Fruit fly (Drosophila melanogaster) S2 (cell line): ENCODE data around the gene Cpr65Av.

Experiments used
- CG8478 ChIP-seq: fragments of >200 bp; optimal IDR thresholded peaks from 2 replicates; lab custom pipeline; 2018
- CTCF ChIP-seq, 2 experiments: fragments of >200 bp; optimal IDR thresholded peaks; 2 replicates each; lab custom pipeline; 2018

Cpr65Av gene

DNA sequence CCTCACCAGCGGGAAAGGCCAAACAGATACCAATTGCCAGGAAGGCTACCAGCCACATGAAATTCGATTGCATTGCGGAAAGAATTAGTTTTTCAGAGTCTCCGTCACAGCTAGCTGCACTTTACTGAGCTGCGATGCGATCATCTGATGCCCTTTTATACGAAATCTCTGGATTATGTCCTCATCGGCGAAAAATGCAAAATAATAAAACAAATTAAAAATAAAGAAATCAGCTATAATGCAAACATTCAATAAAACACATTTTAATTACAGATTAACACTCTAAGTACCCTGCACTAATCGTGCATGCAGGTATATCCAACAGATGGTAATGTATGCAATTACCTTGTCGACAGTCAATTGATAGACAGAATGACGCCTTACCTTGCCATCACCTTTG lies 7.8 kb downstream of the Cpr65Av start, which contains the start of gene Cpr65Au:
Cpr65Au (minus strand) TSS at position 101 of the 400 bp plus-strand sequence.
- no peak for TF ChIP-seq CTCF (optimal IDR thresholded peaks at IDR 0.05; lab: Kevin White, UChicago)
- no peak for TF ChIP-seq CG8478

DNA sequence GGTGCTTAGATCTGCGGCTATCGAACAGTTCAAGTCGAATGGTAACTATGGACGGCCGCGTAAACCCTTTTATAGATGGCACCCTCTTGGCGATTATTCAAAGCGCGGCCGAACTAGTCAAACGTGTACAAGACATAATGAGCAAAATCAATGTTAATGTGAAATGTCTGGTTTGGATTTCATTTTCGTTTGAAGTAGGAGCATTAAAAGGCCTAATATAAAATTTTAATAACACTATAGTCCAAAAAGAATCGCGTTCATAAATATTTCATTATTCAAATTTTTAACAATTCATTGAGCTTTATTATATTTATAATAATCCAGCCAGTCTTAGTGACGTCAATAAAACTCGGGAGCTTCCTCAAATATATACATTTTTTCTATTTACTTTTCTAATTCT lies 8.8 kb downstream of the Cpr65Av start, which contains the start of gene Lcp65Ag3:
Lcp65Ag3 (minus strand) TSS at position 46 of the 400 bp plus-strand sequence.
- no peak for TF ChIP-seq CG8478
- TF ChIP-seq CTCF (optimal IDR thresholded peaks at IDR 0.05; lab: Kevin White, UChicago), result no peak

DNA sequence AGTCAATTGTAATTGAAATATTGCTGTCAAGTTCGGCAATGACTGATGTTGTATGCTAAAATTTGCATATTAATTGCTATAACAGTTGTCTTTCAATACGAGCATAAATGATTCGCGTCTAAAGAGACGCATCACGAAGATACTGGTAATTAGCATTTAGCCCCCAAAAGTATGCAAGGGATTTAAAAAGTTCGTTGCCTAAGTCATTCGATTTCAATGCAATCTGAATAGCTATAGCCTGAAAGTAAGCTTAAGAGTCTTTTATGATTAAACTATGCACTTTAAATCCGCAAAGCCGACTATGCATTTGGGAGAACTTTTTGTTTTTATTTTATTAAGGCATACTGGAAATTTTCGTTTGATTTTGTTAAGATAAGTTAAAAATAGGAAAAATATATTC lies 10.2 kb downstream of the Cpr65Av start:
- TF ChIP-seq CG8478, result no peak
- no peak for TF ChIP-seq CTCF (optimal IDR thresholded peaks at IDR 0.05; lab: Kevin White, UChicago)

DNA sequence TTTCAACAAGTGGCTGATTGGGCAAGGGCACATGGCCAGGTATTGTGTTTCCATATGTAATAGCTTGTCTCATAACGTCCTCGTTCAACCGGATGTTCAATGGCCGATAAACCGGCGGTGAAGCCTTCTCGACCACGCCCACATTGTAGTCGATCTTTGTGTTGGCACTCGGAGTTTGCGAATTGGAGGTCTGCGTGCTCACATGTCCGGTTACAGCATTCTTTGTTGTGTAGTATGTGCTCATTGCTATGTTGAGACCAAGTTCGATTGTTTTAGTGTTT lies 14.4 kb downstream of the Cpr65Av start:
- TF ChIP-seq CG8478 (no peak), CTCF (optimal IDR thresholded peaks at IDR 0.05; lab: Kevin White, UChicago) (no peak)

DNA sequence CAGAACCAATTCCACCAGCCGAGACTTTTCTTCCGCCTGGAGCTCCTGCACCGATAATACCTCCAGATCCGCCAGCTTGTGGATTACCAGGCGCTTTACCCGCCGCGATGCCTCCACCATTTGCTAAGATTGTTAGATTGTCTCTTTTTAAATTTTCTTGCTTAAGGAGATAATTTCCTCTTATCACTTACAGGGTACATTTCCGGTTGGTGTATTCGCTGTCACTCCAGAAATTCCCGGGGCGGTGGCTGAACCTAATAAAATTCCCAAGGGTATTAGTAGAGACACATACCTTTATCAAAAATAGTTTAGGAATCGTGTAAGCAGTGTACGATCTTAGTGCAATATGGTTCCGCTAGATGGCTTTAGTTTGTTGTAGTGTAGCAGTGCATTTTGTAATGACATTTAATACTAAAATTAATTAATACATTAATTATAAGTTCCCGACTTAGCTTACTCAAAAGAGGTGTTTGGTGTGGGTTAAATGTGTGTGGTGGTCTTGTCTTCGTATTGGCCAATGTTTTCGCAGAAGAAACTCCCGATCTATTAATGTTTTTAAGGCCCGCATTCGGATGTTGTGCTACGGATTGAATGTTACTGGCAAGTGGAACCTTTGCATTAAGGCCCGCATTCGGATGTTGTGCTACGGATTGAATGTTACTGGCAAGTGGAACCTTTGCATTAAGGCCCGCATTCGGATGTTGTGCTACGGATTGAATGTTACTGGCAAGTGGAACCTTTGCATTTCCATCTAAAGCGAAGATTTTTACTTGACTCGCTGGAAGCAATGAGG lies 15.0 kb downstream of the Cpr65Av start:
- TF ChIP-seq CG8478 (no peak), CTCF (optimal IDR thresholded peaks at IDR 0.05; lab: Kevin White, UChicago) (peak; percentile 91 to 94)

DNA sequence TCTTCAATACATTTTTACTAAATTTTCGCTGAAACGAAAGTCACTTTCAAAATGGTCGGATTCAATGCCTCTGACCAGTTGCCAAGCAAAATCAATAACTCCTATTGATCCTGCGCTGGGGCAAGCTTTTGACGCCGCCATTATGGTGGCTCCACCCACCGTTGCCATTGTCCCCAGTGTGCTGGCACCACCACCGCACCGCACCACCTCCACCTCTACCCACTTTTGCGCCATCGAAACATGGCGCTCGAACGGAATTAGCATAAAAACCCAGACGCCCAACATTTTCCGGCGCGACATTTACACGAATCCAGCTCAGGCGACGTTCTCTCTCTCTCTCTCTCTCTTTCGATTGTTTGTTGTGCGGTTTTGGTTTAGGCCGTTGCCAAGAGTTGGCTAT lies 22.9 kb downstream of the Cpr65Av start:
- TF ChIP-seq CTCF (optimal IDR thresholded peaks at IDR 0.05; lab: Kevin White, UChicago), result no peak
- no peak for TF ChIP-seq CG8478

DNA sequence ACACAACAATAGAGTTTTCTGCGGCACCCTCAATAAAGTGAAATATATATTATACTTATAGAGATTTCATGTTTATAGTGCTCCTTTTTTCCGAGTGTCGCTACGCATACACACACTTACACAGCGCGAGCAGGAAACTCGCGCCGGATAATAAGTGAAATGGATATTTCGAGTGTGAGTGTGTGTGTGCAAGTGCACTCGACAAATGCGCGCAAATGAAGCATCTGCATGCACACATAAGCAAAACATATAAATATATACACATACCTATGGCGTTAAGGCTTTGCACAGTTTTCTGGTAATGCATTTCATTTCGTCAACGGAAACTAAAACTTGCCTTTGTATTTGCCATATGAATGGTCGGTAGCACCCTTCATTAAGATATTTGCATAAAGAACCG lies 24.3 kb downstream of the Cpr65Av start:
- TF ChIP-seq CG8478 (no peak), CTCF (optimal IDR thresholded peaks at IDR 0.05; lab: Kevin White, UChicago) (no peak)

DNA sequence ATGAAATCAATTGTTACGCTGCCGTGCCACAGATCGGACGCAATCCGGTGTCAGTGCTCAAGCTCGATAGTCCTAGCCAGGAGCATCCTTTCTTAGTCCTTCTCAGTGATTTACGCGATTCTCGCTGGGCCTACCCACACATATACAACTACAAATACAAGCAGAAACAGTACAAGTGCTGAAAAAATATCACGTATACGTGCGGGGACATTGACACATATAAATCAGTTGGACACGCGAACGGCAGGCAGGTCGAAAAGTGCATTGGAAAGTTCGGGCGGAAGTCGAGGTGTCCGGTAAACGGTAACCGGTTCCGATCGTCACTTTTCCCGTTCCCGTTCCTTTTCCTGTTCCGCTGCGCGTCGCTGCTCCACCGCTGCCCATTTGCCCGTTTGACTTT lies 28.3 kb downstream of the Cpr65Av start:
- TF ChIP-seq CG8478 (no peak), CTCF (optimal IDR thresholded peaks at IDR 0.05; lab: Kevin White, UChicago) (no peak)

DNA sequence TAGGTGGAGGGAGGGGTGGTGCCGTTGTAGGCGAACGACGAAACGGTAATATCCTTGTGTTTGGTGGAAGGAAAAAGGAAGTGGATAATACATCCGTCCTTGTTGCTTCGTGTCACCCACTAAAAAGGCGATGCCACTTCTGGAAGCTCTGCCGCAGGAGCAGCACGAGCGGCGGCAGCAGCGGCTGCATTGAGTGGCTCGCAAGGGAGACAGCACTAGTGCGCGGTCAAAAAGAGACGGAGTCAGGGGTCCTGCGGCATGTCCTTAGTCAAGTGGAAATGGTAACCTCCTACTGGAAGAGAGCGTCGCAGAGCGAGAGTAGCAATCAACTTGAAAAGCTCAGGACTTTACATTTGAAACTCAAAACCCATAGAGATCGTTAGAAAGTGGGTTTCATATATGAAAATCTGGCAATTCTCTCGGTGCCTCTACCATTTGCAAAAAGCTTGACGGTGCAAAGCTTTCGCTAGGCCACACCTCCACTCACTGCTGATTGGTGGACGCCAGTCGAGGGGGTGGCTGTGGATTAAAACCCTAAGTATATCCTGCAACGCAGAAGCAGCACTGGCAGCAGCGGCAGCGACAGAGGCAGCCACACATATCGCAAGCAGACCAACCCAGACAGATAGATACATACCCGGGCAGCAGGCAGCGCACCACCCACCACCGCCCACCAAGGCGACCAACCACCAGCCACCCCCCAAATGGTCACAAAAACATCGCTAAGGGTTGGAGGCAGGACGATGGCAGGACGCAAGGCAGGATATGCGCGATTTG lies 28.9 kb downstream of the Cpr65Av start:
- no peak for TF ChIP-seq CG8478
- TF ChIP-seq CTCF (optimal IDR thresholded peaks at IDR 0.05; lab: Kevin White, UChicago), result no peak

DNA sequence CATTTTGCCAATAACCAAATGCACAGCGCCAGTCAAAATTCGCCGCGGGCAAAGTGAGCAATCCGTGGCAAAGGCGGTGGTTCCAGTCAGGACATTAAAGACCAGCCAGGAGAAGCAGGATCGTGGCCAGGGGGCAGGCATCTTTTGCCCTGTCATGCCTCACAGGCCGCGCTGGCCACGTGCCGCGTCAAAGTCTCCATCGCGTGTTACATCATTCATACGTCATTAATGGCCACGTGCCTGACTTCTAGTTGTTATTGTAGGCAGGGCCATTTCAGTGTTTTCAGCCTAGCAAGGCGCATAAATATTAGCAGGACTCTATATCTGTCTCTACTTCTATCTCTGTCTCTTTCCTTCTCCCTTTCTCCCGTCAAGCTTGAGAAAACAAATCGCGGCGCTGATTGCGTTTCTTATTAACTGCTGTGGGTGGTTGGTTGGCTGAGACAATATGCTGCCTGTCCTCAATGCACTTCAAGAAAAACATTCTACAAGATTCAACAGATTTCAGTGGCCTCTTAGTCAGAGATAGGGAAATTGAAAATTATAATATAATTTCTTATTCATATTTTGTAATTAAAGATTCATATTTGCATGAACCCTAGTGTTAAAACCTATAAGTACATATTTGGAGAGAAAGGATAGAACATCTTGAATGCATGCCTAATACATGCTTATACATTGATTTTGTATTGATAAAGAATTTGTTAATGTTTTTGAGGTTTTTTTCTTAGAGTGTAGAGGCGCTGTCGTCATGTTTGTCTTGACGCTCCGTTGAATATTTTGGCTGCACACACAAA lies 31.3 kb downstream of the Cpr65Av start:
- TF ChIP-seq CTCF (optimal IDR thresholded peaks at IDR 0.05; lab: Kevin White, UChicago), result no peak
- TF ChIP-seq CG8478, result no peak

DNA sequence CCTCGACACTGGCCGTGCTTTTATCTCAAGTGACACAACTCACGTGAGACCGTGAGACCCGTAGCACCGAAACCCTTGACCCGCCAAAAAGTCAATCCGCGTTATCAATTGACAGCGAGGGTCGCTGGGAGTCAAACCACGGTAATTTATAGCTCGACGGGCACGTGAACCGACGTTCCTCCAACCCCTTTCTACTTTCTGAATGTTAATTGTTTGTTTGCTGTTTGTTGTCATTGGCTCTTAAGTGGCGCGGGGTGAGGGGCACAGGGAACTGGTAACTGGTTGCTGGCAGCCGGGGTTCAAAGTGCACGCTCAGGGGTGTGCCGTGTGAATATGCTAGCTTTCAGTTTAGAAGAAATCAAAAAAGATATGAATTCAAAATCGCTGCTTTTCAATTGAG lies 33.1 kb downstream of the Cpr65Av start:
- TF ChIP-seq CG8478 (no peak), CTCF (optimal IDR thresholded peaks at IDR 0.05; lab: Kevin White, UChicago) (no peak)

DNA sequence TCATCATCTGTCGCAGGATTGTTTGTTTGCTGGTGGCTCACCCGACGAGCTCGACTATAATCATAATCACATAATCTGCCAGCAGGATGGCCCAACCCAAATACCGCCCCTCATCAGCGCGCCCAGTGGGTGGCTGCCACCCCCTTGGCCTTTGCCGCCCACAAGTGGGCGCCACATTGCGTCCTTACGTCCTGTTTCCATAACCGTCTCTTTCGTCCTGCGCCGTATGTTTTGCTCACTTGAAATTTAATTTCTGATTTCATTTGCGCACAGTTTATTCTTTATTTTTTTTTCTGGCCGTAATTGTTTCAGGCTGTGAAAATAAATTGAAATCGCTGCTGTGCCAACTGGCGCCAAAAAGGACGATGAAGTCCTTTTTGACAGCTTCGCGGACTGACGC lies 34.3 kb downstream of the Cpr65Av start:
- TF ChIP-seq CTCF (optimal IDR thresholded peaks at IDR 0.05; lab: Kevin White, UChicago), result no peak
- no peak for TF ChIP-seq CG8478

DNA sequence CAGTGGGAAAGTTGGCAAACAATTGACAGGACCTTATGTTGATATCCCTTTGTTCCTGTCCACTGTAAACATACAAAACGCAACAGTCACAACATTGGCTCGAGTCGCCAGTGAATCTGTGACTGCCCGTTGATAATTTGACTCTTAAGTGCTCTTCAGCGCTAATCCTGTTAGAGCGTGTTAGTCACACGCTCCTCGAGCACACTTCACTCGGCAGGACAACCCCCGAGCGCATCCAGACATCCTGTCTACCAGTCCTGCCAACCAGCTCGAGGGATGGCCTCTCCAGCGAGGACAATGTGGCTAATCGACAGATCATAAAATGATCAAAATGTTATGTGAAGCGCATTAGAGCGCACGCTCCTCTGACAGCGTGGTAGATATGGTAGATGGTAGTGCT lies 35.2 kb downstream of the Cpr65Av start:
- no peak for TF ChIP-seq CTCF (optimal IDR thresholded peaks at IDR 0.05; lab: Kevin White, UChicago)
- TF ChIP-seq CG8478, result no peak

DNA sequence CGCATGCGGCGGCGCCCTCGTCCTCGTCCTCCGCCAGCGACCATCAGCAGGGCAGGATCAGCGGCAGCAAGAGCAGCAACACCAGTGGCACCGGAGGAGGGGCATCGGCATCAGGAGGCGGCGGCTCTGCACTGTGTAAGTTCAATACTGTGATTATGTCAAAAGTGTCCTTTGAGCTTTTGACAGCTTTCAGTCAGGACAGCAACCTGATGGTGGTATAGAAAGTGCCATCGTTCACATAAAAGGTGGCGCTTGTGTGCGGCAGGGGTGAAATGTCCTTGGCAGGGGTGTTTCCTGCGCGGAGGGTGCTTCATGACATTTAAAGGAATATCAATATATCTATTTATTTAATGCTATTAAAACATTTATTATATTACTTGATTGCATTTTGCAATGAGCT lies 36.1 kb downstream of the Cpr65Av start:
- TF ChIP-seq CTCF (optimal IDR thresholded peaks at IDR 0.05; lab: Kevin White, UChicago), result peak; percentile 89 to 95
- no peak for TF ChIP-seq CG8478

DNA sequence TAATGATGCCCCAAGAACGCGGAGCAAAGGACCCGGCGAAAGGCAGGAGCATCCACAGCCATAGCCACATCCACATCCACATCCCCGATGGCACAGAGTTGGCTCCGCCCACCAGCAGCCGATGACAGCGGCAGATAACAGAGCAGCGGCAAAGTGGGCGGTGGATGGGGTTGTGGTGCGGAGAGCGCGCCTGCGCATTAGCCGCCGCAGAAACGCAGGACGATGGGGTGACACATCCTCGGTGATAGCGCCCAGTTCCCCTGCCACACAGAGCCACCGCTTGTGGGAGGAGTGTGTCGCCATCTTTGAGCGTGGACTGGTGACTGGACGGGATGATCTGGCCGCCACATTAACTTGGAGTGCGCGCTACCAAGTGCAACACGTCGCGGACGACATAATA lies 42.5 kb downstream of the Cpr65Av start, which contains the start of gene Ets65A:
Ets65A (plus strand) TSS at position 348 of the 400 bp plus-strand sequence.
- TF ChIP-seq CG8478 (no peak), CTCF (optimal IDR thresholded peaks at IDR 0.05; lab: Kevin White, UChicago) (no peak)

DNA sequence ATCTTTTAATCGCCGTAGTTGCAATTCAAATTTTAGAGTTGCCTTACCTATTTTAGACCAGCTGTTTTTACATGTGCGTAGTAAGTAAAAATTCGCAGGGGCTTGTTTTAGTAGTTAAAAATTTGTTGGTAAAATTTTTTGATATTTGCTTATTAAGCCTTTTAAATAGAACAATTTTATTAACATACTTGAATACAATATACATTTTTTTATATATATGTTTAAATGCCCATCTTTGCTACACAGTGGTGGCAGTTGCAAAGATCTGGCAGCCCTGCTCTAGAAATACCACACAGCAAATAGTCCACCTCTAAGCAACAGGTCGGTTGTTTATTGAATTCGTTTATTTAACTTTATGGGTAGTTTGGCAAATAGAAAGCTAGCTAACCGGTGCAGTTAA lies 45.1 kb downstream of the Cpr65Av start, which contains the start of the genes CG10467 and loj:
CG10467 (minus strand) TSS at position 51 of the 400 bp plus-strand sequence.
loj (plus strand) TSS at position 291 of the 400 bp plus-strand sequence.
- TF ChIP-seq CG8478, result no peak
- no peak for TF ChIP-seq CTCF (optimal IDR thresholded peaks at IDR 0.05; lab: Kevin White, UChicago)
